Worm (Caenorhabditis elegans) whole organism, early embryonic: ENCODE measurements around the gene srj-4.

Experiments
- aly-1 ChIP-seq: sonication (generic microtip); optimal IDR thresholded peaks from 2 replicates; lab custom pipeline; 2016; ENCODE audit warnings: missing genetic modification characterization, missing compliant biosample characterization
- ama-1 ChIP-seq: fragments of 150-350 bp; optimal IDR thresholded peaks from 2 replicates; lab custom pipeline; 2014
- ceh-13 ChIP-seq: fragments of 200-800 bp; sonication (Bioruptor generic); optimal IDR thresholded peaks from 2 replicates; lab custom pipeline; 2018; ENCODE audit warnings: mild to moderate bottlenecking, missing genetic modification characterization, missing compliant biosample characterization
- ets-7 ChIP-seq: sonication (generic microtip); optimal IDR thresholded peaks from 2 replicates; lab custom pipeline; 2016; ENCODE audit warnings: missing genotype, missing genetic modification characterization, missing compliant biosample characterization
- flt-1 ChIP-seq: fragments of 200-800 bp; sonication (Bioruptor generic); IDR thresholded peaks from 2 replicates; pipeline ENCODE4 v1.3.6; 2022; ENCODE audit warnings: missing genetic modification characterization, missing compliant biosample characterization
- hmbx-1 ChIP-seq: sonication (generic microtip); optimal IDR thresholded peaks from 2 replicates; lab custom pipeline; 2016; ENCODE audit warnings: mild to moderate bottlenecking, missing genetic modification characterization, missing compliant biosample characterization
- hmg-4 ChIP-seq: fragments of 200-800 bp; sonication (Bioruptor generic); optimal IDR thresholded peaks from 2 replicates; lab custom pipeline; 2018; ENCODE audit warnings: mild to moderate bottlenecking, missing genetic modification characterization, missing compliant biosample characterization
- pes-1 ChIP-seq: fragments of 200-800 bp; sonication (Bioruptor generic); IDR thresholded peaks from 2 replicates; pipeline ENCODE4 v1.3.6; 2022; ENCODE audit warnings: missing genetic modification reagents, missing genetic modification characterization, missing compliant biosample characterization
- tbx-11 ChIP-seq: fragments of 200-800 bp; sonication (Bioruptor generic); IDR thresholded peaks from 2 replicates; pipeline ENCODE4 v1.3.6; 2022; ENCODE audit warnings: missing genetic modification characterization, missing compliant biosample characterization
- tra-4 ChIP-seq: sonication (generic microtip); optimal IDR thresholded peaks from 2 replicates; lab custom pipeline; 2017; ENCODE audit warnings: missing genetic modification characterization, missing compliant biosample characterization

ce11 chrV:12213027-12213426 is 50.0 kb downstream of the srj-4 start, which contains the start of gene vab-8:
- TF ChIP-seq ama-1 (no peak), flt-1 (GFP tag; lab: Robert Waterston, UW) (no peak), ceh-13 (GFP tag; lab: Kevin White, UChicago) (no peak), tbx-11 (GFP tag; lab: Robert Waterston, UW) (no peak), ets-7 (tag; lab: Kevin White, UChicago) (no peak), hmbx-1 (tag; lab: Kevin White, UChicago) (no peak), aly-1 (no peak), hmg-4 (GFP tag; lab: Kevin White, UChicago) (no peak), pes-1 (GFP tag; lab: Robert Waterston, UW) (no peak), tra-4 (tag; lab: Kevin White, UChicago) (no peak)
